Fruit fly (Drosophila melanogaster): ENCODE results near the gene CG7024.

Gene CG7024

dm6 chrX:4679813-4680381 lies 25.2 kb upstream of the CG7024 start:
- TF ChIP-seq psq (optimal IDR thresholded peaks at IDR 0.05): no peak
- no peak for TF ChIP-seq Myc (optimal IDR thresholded peaks at IDR 0.05)
- no peak for TF ChIP-seq h (optimal IDR thresholded peaks at IDR 0.05)
- TF ChIP-seq ttk (optimal IDR thresholded peaks at IDR 0.05): no peak
- no peak for TF ChIP-seq Sin3A (optimal IDR thresholded peaks at IDR 0.05)

- no peak for TF ChIP-seq h (optimal IDR thresholded peaks at IDR 0.05)
- no peak for TF ChIP-seq Myc (optimal IDR thresholded peaks at IDR 0.05)
Measured at dm6 chrX:4684444-4684924, 20.6 kb upstream of the CG7024 start.

DNA sequence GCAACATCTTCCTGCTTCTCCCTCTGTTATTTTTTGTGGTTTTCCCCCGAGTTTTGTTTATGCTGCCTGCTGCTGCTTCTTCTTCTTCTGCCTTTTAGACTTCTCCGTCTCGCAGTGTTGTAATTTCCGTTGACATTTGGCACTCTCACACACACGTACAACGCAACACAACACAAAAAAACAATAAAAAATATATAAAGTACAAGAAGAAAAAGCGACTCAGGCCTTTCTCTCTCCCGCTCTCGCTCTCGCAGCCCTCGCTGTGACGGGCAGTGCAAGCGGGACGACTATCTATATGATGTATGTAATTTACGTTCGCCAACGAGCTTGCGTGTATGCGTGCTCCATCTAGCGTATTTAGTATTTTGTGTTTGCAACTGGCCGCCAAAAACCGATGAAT lies 19.0 kb upstream of the CG7024 start:
- no peak for TF ChIP-seq insv (optimal IDR thresholded peaks at IDR 0.05)
- no peak for TF ChIP-seq Sin3A (optimal IDR thresholded peaks at IDR 0.05)
- no peak for TF ChIP-seq h (optimal IDR thresholded peaks at IDR 0.05)
- TF ChIP-seq psq (optimal IDR thresholded peaks at IDR 0.05): no peak
- no peak for TF ChIP-seq ttk (optimal IDR thresholded peaks at IDR 0.05)
- TF ChIP-seq Myc (optimal IDR thresholded peaks at IDR 0.05): no peak

DNA sequence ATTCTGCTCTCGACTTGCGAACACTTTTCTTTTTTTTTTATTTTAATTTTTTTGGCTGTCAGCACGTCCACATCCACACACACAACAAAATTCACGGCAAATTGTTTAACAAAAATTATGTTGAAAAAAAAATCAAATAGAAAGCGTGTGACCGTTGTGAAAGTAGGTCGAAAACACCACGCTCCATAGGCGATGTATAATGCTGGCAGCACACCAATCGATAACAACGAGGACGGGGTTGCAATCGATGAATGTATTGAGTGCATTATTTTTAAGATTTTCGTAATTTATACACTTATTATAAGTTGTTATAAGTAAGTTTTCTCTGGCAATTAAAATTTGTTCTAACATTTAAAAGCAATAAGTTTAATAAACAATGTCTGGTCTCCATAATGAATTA lies 18.4 kb upstream of the CG7024 start, which contains the start of gene Pp2C1:
Gene Pp2C1 (minus strand): TSS at position 181 of the 400 bp plus-strand sequence.
- TF ChIP-seq psq (optimal IDR thresholded peaks at IDR 0.05) (no peak), Myc (optimal IDR thresholded peaks at IDR 0.05) (no peak), ttk (optimal IDR thresholded peaks at IDR 0.05) (no peak), Sin3A (optimal IDR thresholded peaks at IDR 0.05) (no peak), h (optimal IDR thresholded peaks at IDR 0.05) (no peak), insv (optimal IDR thresholded peaks at IDR 0.05) (no peak)

DNA sequence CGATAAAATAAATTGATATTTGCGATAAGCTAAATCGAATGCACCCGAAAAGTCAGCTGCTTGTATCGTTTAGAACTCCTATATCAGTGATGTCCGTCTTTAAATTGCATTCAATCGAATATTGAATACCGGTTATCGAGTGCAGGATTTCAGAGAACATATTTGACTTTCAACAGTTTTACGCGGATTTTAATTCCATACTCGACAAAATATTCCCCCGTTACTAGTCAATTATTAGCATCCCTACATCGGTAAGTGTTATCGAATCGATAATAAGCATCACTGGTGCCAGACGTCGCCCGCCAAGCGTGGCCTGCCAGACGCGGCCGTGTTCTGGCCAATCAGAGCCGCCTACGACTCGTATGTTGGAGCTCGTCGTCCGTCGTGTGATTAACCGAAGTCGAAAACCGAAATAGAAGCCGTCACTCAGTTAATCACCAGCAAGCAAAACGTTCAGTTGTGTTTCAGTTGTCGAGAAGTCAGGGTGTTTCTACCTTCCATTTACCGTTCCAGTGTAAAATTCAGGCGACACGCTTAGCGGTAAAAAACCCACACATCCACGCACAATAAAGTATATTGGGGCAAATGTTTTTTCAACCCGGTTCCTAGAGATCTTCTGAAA lies 17.2 kb upstream of the CG7024 start, which contains the start of gene ctp:
Gene ctp (plus strand): TSS at position 23 of the 622 bp plus-strand sequence.
- TF ChIP-seq insv (optimal IDR thresholded peaks at IDR 0.05) (no peak), Sin3A (optimal IDR thresholded peaks at IDR 0.05) (no peak), psq (optimal IDR thresholded peaks at IDR 0.05) (peak; percentile 95), Myc (optimal IDR thresholded peaks at IDR 0.05) (no peak), h (optimal IDR thresholded peaks at IDR 0.05) (no peak), ttk (optimal IDR thresholded peaks at IDR 0.05) (no peak)

- TF ChIP-seq Sin3A (optimal IDR thresholded peaks at IDR 0.05): no peak
- TF ChIP-seq h (optimal IDR thresholded peaks at IDR 0.05): no peak
- no peak for TF ChIP-seq psq (optimal IDR thresholded peaks at IDR 0.05)
- TF ChIP-seq insv (optimal IDR thresholded peaks at IDR 0.05): no peak
- TF ChIP-seq Myc (optimal IDR thresholded peaks at IDR 0.05): no peak
- no peak for TF ChIP-seq ttk (optimal IDR thresholded peaks at IDR 0.05)
Measured at dm6 chrX:4690767-4691166, 14.3 kb upstream of the CG7024 start.

- TF ChIP-seq h (optimal IDR thresholded peaks at IDR 0.05): no peak
- TF ChIP-seq Myc (optimal IDR thresholded peaks at IDR 0.05): no peak
- no peak for TF ChIP-seq Sin3A (optimal IDR thresholded peaks at IDR 0.05)
- no peak for TF ChIP-seq psq (optimal IDR thresholded peaks at IDR 0.05)
- TF ChIP-seq insv (optimal IDR thresholded peaks at IDR 0.05): no peak
- no peak for TF ChIP-seq ttk (optimal IDR thresholded peaks at IDR 0.05)
Measured at dm6 chrX:4691226-4691625, 13.9 kb upstream of the CG7024 start.

DNA sequence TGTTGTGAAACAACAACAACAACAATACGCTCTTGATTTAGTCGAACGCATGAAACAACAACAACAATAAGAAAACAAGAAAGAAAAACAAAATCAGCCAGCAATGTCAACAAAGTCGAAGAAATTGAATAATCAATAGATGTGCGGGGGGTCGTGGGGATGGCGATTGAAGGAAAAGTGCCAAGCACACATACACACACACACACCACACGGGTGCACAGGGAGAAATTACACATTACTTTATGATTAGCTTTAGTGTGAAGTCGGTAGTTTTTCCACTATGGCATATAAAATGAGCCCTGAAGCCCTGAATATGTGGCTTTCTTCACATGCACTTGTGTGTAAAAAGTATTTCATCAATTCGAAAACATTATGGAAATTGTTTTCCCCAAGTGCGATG lies 12.1 kb upstream of the CG7024 start:
- no peak for TF ChIP-seq Sin3A (optimal IDR thresholded peaks at IDR 0.05)
- TF ChIP-seq insv (optimal IDR thresholded peaks at IDR 0.05): no peak

DNA sequence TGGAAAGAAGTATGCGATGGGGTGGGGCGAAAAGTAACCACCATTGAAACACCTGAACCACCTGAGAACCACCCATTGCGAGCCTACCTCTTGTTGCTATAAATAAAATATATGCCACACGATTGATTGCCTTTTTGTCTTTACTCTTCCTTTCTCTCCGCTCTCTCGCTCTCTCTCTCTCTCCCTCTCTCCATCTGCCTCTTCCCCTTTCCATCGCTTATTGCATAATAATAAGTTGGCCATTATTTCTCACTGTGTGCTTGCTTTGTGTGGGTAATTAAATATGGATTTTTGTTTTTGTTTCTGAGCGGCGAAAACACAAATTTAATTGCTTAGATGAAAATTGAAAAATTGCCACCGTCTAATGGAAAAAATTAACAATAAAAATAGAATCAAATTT lies 11.0 kb upstream of the CG7024 start:
- TF ChIP-seq ttk (optimal IDR thresholded peaks at IDR 0.05) (no peak), h (optimal IDR thresholded peaks at IDR 0.05) (no peak), Sin3A (optimal IDR thresholded peaks at IDR 0.05) (no peak), insv (optimal IDR thresholded peaks at IDR 0.05) (no peak), psq (optimal IDR thresholded peaks at IDR 0.05) (no peak), Myc (optimal IDR thresholded peaks at IDR 0.05) (no peak)

dm6 chrX:4699370-4699769 lies 5.7 kb upstream of the CG7024 start:
- TF ChIP-seq Myc (optimal IDR thresholded peaks at IDR 0.05) (no peak), Sin3A (optimal IDR thresholded peaks at IDR 0.05) (no peak), h (optimal IDR thresholded peaks at IDR 0.05) (no peak), psq (optimal IDR thresholded peaks at IDR 0.05) (no peak), ttk (optimal IDR thresholded peaks at IDR 0.05) (no peak), insv (optimal IDR thresholded peaks at IDR 0.05) (no peak)

- TF ChIP-seq Myc (optimal IDR thresholded peaks at IDR 0.05) (no peak), insv (optimal IDR thresholded peaks at IDR 0.05) (no peak), ttk (optimal IDR thresholded peaks at IDR 0.05) (no peak), h (optimal IDR thresholded peaks at IDR 0.05) (no peak), Sin3A (optimal IDR thresholded peaks at IDR 0.05) (no peak)
Measured at dm6 chrX:4699775-4700174, 5.3 kb upstream of the CG7024 start.

DNA sequence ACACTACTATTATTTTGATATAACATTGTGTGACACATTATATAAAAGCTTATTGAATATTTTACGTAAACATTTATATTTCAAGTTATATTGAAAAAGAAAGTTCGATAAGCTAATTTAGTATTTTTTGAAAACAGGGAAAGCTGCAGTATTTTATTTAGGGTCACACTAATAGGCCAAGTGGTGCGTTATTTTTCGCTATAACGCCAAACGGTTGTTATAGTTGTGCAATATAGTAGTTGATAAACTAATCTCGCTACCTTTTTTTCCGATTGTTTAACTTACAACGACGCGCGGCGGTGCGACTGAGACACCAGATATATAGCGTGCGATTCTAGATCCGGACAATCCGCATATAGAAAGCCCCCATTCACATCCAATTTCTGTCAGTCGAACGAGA lies 3.0 kb upstream of the CG7024 start, which contains the start of gene Pdha:
Gene Pdha (plus strand): TSS at position 167 of the 400 bp plus-strand sequence.
- no peak for TF ChIP-seq ttk (optimal IDR thresholded peaks at IDR 0.05)
- TF ChIP-seq Myc (optimal IDR thresholded peaks at IDR 0.05): no peak
- TF ChIP-seq Sin3A (optimal IDR thresholded peaks at IDR 0.05): no peak
- TF ChIP-seq h (optimal IDR thresholded peaks at IDR 0.05): no peak
- no peak for TF ChIP-seq psq (optimal IDR thresholded peaks at IDR 0.05)
- TF ChIP-seq insv (optimal IDR thresholded peaks at IDR 0.05): no peak
